Worm (Caenorhabditis elegans): Measurements from ENCODE around the gene npr-42.

The npr-42 gene

DNA sequence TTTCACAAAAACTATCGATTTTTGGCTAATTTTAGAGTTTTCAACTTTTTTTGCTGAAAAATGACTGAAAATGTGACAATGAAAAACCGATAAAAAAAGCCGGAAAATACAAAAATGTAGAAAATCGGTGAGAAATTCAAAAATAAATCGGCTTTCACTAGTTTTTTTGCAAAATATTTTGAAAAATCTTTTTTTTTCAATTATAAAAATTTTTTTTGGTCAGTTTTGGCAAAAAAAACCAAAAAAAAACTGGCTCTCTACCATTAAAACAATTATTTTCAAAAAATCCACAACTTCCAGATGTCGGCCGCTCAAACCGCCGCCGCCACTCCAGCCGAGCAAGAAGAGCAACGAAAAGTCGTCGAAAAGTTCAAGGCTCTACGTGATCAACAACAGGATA is 50.4 kb downstream of the npr-42 start, which contains the start of gene pfd-2:
Gene pfd-2 (plus strand): TSS at position 301 of the 400 bp plus-strand sequence.
- TF ChIP-seq F49E8.2 (tag; optimal IDR thresholded peaks at IDR 0.05; ENCODE audit: insufficient read depth): no peak
- no peak for TF ChIP-seq akir-1 (GFP tag; optimal IDR thresholded peaks at IDR 0.05)
- TF ChIP-seq athp-1 (tag; optimal IDR thresholded peaks at IDR 0.05): no peak
- no peak for TF ChIP-seq B0261.1 (tag; optimal IDR thresholded peaks at IDR 0.05)
- TF ChIP-seq nhr-27 (tag; optimal IDR thresholded peaks at IDR 0.05): no peak
- TF ChIP-seq K11D2.4 (GFP tag; IDR thresholded peaks at IDR 0.05): no peak
- TF ChIP-seq T07F8.4 (tag; optimal IDR thresholded peaks at IDR 0.05): no peak
- TF ChIP-seq B0336.3 (GFP tag; IDR thresholded peaks at IDR 0.05): no peak
- TF ChIP-seq lsy-27 (tag; optimal IDR thresholded peaks at IDR 0.05; ENCODE audit: borderline replicate concordance, insufficient read depth): no peak
- no peak for TF ChIP-seq tbx-9 (tag; optimal IDR thresholded peaks at IDR 0.05; ENCODE audit: borderline replicate concordance)
- no peak for TF ChIP-seq ets-4 (GFP tag; optimal IDR thresholded peaks at IDR 0.05)
- no peak for TF ChIP-seq Y56A3A.18 (GFP tag; IDR thresholded peaks at IDR 0.05)
- no peak for TF ChIP-seq mes-4 (tag; optimal IDR thresholded peaks at IDR 0.05)
- no peak for TF ChIP-seq hlh-12 (tag; optimal IDR thresholded peaks at IDR 0.05)
- TF ChIP-seq atf-7 (tag; optimal IDR thresholded peaks at IDR 0.05): no peak
- TF ChIP-seq attf-5 (GFP tag; optimal IDR thresholded peaks at IDR 0.05): no peak

DNA sequence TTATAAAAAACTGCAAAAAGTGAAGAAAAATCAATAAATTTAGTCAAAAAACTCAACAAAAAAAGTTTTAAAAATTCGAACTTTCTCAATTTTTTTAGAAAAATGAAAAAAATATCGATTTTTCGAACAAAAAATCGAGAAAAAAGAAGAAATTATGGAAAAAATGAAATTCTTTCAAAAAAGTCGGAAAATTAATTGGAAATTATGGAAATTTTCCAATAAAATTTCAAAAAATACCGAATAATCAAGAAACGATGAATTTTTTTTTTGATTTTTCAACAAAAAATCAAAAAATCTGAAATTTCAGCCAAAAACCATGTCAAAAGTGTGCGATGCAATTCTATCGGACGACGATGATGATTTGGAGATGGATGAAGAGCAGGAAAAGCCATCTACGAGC is 52.7 kb downstream of the npr-42 start, which contains the start of gene H20J04.4:
Gene H20J04.4 (plus strand): TSS at position 301 of the 400 bp plus-strand sequence.
- TF ChIP-seq lir-1 (GFP tag; conservative IDR thresholded peaks at IDR 0.05): no peak
- no peak for TF ChIP-seq D2030.7 (GFP tag; IDR thresholded peaks at IDR 0.05)
- TF ChIP-seq Y53F4B.3 (GFP tag; IDR thresholded peaks at IDR 0.05): no peak
- no peak for TF ChIP-seq hlh-26 (GFP tag; conservative IDR thresholded peaks at IDR 0.05)
- no peak for TF ChIP-seq lag-1 (GFP tag; IDR thresholded peaks at IDR 0.05)
- TF ChIP-seq rcor-1 (GFP tag; IDR thresholded peaks at IDR 0.05): no peak
- no peak for TF ChIP-seq ceh-58 (GFP tag; IDR thresholded peaks at IDR 0.05)
- TF ChIP-seq C17E4.6 (GFP tag; IDR thresholded peaks at IDR 0.05): no peak

All from whole organism, young adult.